Worm (Caenorhabditis elegans) whole organism, L1 larva: ENCODE results near the gene msp-50.

ENCODE experiments used
- mdl-1 ChIP-seq, 2 experiments: fragments of 150-350 bp; optimal IDR thresholded peaks; 2 replicates each; lab custom pipeline; 2014 to 2017; ENCODE audit warnings: missing biosample characterization in 2 of 2, missing genetic modification characterization in 2 of 2, inconsistent platforms in 1 of 2
- pqm-1 ChIP-seq: sonication (generic microtip); optimal IDR thresholded peaks from 3 replicates; lab custom pipeline; 2017; ENCODE audit warnings: missing biosample characterization, missing genetic modification characterization

ce11 chrII:5194066-5194465 lies 5.5 kb upstream of the msp-50 start, which contains the start of gene msp-49:
- no peak for TF ChIP-seq pqm-1 (tag; lab: Kevin White, UChicago)
- no peak for TF ChIP-seq mdl-1 (tag; optimal IDR thresholded peaks at IDR 0.05; lab: Kevin White, UChicago)
